Fruit fly (Drosophila melanogaster): ENCODE results near the gene CG15370.

DNA sequence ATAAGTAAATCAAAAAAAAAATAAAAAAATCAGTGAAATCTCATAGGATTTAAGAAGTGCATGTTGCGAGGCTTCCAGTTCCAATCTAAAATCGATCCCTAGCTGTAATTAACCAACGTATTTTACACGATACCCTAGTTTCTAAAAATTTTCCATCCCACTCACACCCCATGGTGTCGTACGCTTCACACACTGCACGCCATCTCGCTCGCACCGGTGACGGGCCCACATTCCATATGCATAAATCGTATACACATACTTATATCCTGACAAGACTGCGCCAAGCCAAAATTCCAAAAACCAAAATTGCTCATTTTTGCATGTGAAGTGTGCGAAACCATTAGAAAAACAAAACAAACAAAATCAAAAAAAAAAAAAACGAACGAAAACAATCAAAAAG is 29.8 kb downstream of the CG15370 start:
- TF ChIP-seq CG8632 (GFP tag; optimal IDR thresholded peaks at IDR 0.05) = no peak
- no peak for TF ChIP-seq CG7368 (GFP tag; optimal IDR thresholded peaks at IDR 0.05)
- TF ChIP-seq CG3919 (GFP tag; optimal IDR thresholded peaks at IDR 0.05) = no peak
- no peak for TF ChIP-seq CG6163 (GFP tag; IDR thresholded peaks at IDR 0.05)
